Fruit fly (Drosophila melanogaster) whole organism, embryonic: ENCODE measurements around the gene Polr3G.
A peak's percentile ranks its signal among the peaks of the same experiment; 100 is the strongest.

Experiments used
- Bdp1 ChIP-seq: fragments of 200-800 bp; sonication (Bioruptor generic); optimal IDR thresholded peaks from 3 replicates; lab custom pipeline; 2016; ENCODE audit warnings: missing biosample characterization, missing genetic modification characterization
- CG10654 ChIP-seq: fragments of 200-800 bp; sonication (Bioruptor generic); optimal IDR thresholded peaks from 2 replicates; lab custom pipeline; 2016; ENCODE audit warnings: missing biosample characterization, missing genetic modification characterization
- CG10979 ChIP-seq: fragments of 200-800 bp; sonication (Bioruptor generic); optimal IDR thresholded peaks from 2 replicates; lab custom pipeline; 2018; ENCODE audit warnings: missing biosample characterization, mild to moderate bottlenecking, missing genetic modification characterization, moderate library complexity
- CG13123 ChIP-seq: fragments of 200-800 bp; sonication (Bioruptor generic); optimal IDR thresholded peaks from 2 replicates; lab custom pipeline; 2016; ENCODE audit warnings: missing biosample characterization, missing genetic modification characterization
- CG13624 ChIP-seq: fragments of 200-800 bp; sonication (Bioruptor generic); optimal IDR thresholded peaks from 2 replicates; lab custom pipeline; 2016; ENCODE audit warnings: missing biosample characterization, missing genetic modification characterization
- CG15696 ChIP-seq: fragments of 200-800 bp; sonication (Bioruptor generic); optimal IDR thresholded peaks from 2 replicates; lab custom pipeline; 2019; ENCODE audit warnings: missing biosample characterization, mild to moderate bottlenecking, missing genetic modification characterization, moderate library complexity
- CG17385 ChIP-seq: fragments of 200-800 bp; sonication (Bioruptor generic); optimal IDR thresholded peaks from 3 replicates; lab custom pipeline; 2018; ENCODE audit warnings: missing biosample characterization, mild to moderate bottlenecking, missing genetic modification characterization
- CG1832 ChIP-seq: fragments of 200-800 bp; sonication (Bioruptor generic); optimal IDR thresholded peaks from 2 replicates; lab custom pipeline; 2017; ENCODE audit warnings: missing biosample characterization, mild to moderate bottlenecking, missing genetic modification characterization, inconsistent platforms
- CG2678 ChIP-seq: fragments of 200-800 bp; sonication (Bioruptor generic); optimal IDR thresholded peaks from 3 replicates; lab custom pipeline; 2019; ENCODE audit warnings: missing biosample characterization, mild to moderate bottlenecking, missing genetic modification characterization, moderate library complexity
- CG32767 ChIP-seq: fragments of 200-800 bp; sonication (Bioruptor generic); IDR thresholded peaks from 2 replicates; pipeline ENCODE4 v1.3.6; 2022; ENCODE audit warnings: missing biosample characterization, missing genetic modification characterization
- CG33213 ChIP-seq: fragments of 200-800 bp; sonication (Bioruptor generic); optimal IDR thresholded peaks from 3 replicates; lab custom pipeline; 2016; ENCODE audit warnings: missing biosample characterization, missing genetic modification characterization
- CG34422 ChIP-seq: fragments of 200-800 bp; sonication (Bioruptor generic); IDR thresholded peaks from 3 replicates; pipeline ENCODE4 v1.3.6; 2022; ENCODE audit warnings: missing biosample characterization, missing genetic modification characterization
- CG4854 ChIP-seq: fragments of 200-800 bp; sonication (Bioruptor generic); optimal IDR thresholded peaks from 2 replicates; lab custom pipeline; 2016; ENCODE audit warnings: missing biosample characterization, missing genetic modification characterization, inconsistent platforms
- CG5180 ChIP-seq: fragments of 200-800 bp; sonication (Bioruptor generic); optimal IDR thresholded peaks from 3 replicates; lab custom pipeline; 2017; ENCODE audit warnings: missing biosample characterization, missing genetic modification characterization, mild to moderate bottlenecking, moderate library complexity, missing genetic modification reagents
- CG6175 ChIP-seq: fragments of 200-800 bp; sonication (Bioruptor generic); IDR thresholded peaks from 3 replicates; pipeline ENCODE4 v1.3.6; 2022; ENCODE audit warnings: missing biosample characterization, missing genetic modification characterization
- CG8765 ChIP-seq: fragments of 200-800 bp; sonication (Bioruptor generic); IDR thresholded peaks from 2 replicates; pipeline ENCODE4 v1.3.6; 2022; ENCODE audit warnings: missing biosample characterization, missing genetic modification characterization
- CG9727 ChIP-seq: fragments of 200-800 bp; sonication (Bioruptor generic); optimal IDR thresholded peaks from 3 replicates; lab custom pipeline; 2017; ENCODE audit warnings: missing biosample characterization, mild to moderate bottlenecking, missing genetic modification characterization
- CTCF ChIP-seq: fragments of 200-800 bp; sonication (Bioruptor generic); optimal IDR thresholded peaks from 2 replicates; lab custom pipeline; 2017; ENCODE audit warnings: missing biosample characterization, mild to moderate bottlenecking, missing genetic modification characterization, moderate library complexity
- Eip74EF ChIP-seq, 2 experiments: fragments of 200-800 bp in 1 of 2; fragments of >200 bp in 1 of 2; sonication (Bioruptor generic) in 1 of 2; optimal IDR thresholded peaks; 2 replicates each; lab custom pipeline; 2017 to 2019; ENCODE audit warnings: missing biosample characterization in 2 of 2, missing genetic modification characterization in 2 of 2, mild to moderate bottlenecking in 1 of 2, moderate library complexity in 1 of 2
- Fer1 ChIP-seq: fragments of 200-800 bp; sonication (Bioruptor generic); optimal IDR thresholded peaks from 2 replicates; lab custom pipeline; 2017; ENCODE audit warnings: missing biosample characterization, mild to moderate bottlenecking, missing genetic modification characterization
- H15 ChIP-seq: fragments of 200-800 bp; sonication (Bioruptor generic); IDR thresholded peaks from 3 replicates; pipeline ENCODE4 v1.3.6; 2022; ENCODE audit warnings: missing biosample characterization, missing genetic modification characterization
- Hmr ChIP-seq: fragments of 200-800 bp; sonication (Bioruptor generic); optimal IDR thresholded peaks from 3 replicates; lab custom pipeline; 2017; ENCODE audit warnings: mild to moderate bottlenecking, missing biosample characterization, missing genetic modification reagents, missing genetic modification characterization
- Hsf ChIP-seq: fragments of 200-800 bp; sonication (Bioruptor generic); optimal IDR thresholded peaks from 3 replicates; lab custom pipeline; 2016; ENCODE audit warnings: missing biosample characterization, missing genetic modification characterization
- Lim3 ChIP-seq: fragments of 200-800 bp; sonication (Bioruptor generic); IDR thresholded peaks from 2 replicates; pipeline ENCODE4 v1.3.6; 2022; ENCODE audit warnings: missing biosample characterization, missing genetic modification characterization
- MESR4 ChIP-seq: fragments of 200-800 bp; sonication (Bioruptor generic); optimal IDR thresholded peaks from 2 replicates; lab custom pipeline; 2018; ENCODE audit warnings: missing biosample characterization, mild to moderate bottlenecking, missing genetic modification characterization, moderate library complexity
- Mes4 ChIP-seq: fragments of 200-800 bp; sonication (Bioruptor generic); optimal IDR thresholded peaks from 2 replicates; lab custom pipeline; 2016; ENCODE audit warnings: missing biosample characterization, missing genetic modification characterization
- Myb ChIP-seq: fragments of 200-800 bp; sonication (Bioruptor generic); optimal IDR thresholded peaks from 2 replicates; lab custom pipeline; 2016; ENCODE audit warnings: missing biosample characterization, missing genetic modification characterization
- Pdp1 ChIP-seq, 2 experiments: fragments of 200-800 bp; sonication (Bioruptor generic); optimal IDR thresholded peaks; 3 replicates each; lab custom pipeline; 2016; ENCODE audit warnings: missing biosample characterization in 2 of 2, missing genetic modification characterization in 2 of 2, mild to moderate bottlenecking in 1 of 2, moderate library complexity in 1 of 2
- Ptx1 ChIP-seq: fragments of 200-800 bp; sonication (Bioruptor generic); IDR thresholded peaks from 2 replicates; pipeline ENCODE4 v1.3.6; 2022; ENCODE audit warnings: missing biosample characterization, missing genetic modification characterization
- Rx ChIP-seq: fragments of 200-800 bp; sonication (Bioruptor generic); IDR thresholded peaks from 2 replicates; pipeline ENCODE4 v1.3.6; 2022; ENCODE audit warnings: missing biosample characterization, missing genetic modification characterization
- Tbp ChIP-seq: fragments of >200 bp; optimal IDR thresholded peaks from 2 replicates; lab custom pipeline; 2018; ENCODE audit warnings: missing biosample characterization, missing genetic modification characterization
- bsh ChIP-seq, 2 experiments: fragments of 200-800 bp; sonication (Bioruptor generic); optimal IDR thresholded peaks; 2 replicates each; lab custom pipeline; 2017 to 2018; ENCODE audit warnings: mild to moderate bottlenecking in 2 of 2, missing biosample characterization in 2 of 2, missing genetic modification characterization in 2 of 2, moderate library complexity in 1 of 2
- cato ChIP-seq: fragments of 200-800 bp; sonication (Bioruptor generic); optimal IDR thresholded peaks from 2 replicates; lab custom pipeline; 2016; ENCODE audit warnings: missing biosample characterization, missing genetic modification characterization, borderline replicate concordance
- caup ChIP-seq: fragments of 200-800 bp; sonication (Bioruptor generic); optimal IDR thresholded peaks from 3 replicates; lab custom pipeline; 2017; ENCODE audit warnings: missing biosample characterization, mild to moderate bottlenecking, missing genetic modification characterization, moderate library complexity; ENCODE audit not compliant: severe bottlenecking
- crp ChIP-seq, 2 experiments: fragments of 200-800 bp; sonication (Bioruptor generic); optimal IDR thresholded peaks; 2 replicates in 1 of 2; 3 replicates in 1 of 2; lab custom pipeline; 2017; ENCODE audit warnings: missing biosample characterization in 2 of 2, missing genetic modification characterization in 2 of 2, mild to moderate bottlenecking in 1 of 2, moderate library complexity in 1 of 2
- dati ChIP-seq: fragments of 200-800 bp; sonication (Bioruptor generic); IDR thresholded peaks from 2 replicates; pipeline ENCODE4 v1.3.6; 2022; ENCODE audit warnings: missing biosample characterization, missing genetic modification characterization
- jigr1 ChIP-seq: fragments of 200-800 bp; sonication (Bioruptor generic); IDR thresholded peaks from 3 replicates; pipeline ENCODE4 v1.3.6; 2022; ENCODE audit warnings: missing biosample characterization, missing genetic modification characterization
- lilli ChIP-seq: fragments of 200-800 bp; sonication (Bioruptor generic); optimal IDR thresholded peaks from 3 replicates; lab custom pipeline; 2016; ENCODE audit warnings: missing biosample characterization, missing genetic modification characterization
- mam ChIP-seq: fragments of 200-800 bp; sonication (Bioruptor generic); optimal IDR thresholded peaks from 3 replicates; lab custom pipeline; 2016; ENCODE audit warnings: missing biosample characterization, missing genetic modification characterization
- nmo ChIP-seq: fragments of 200-800 bp; sonication (Bioruptor generic); optimal IDR thresholded peaks from 2 replicates; lab custom pipeline; 2018; ENCODE audit warnings: missing biosample characterization, mild to moderate bottlenecking, missing genetic modification characterization, moderate library complexity
- phol ChIP-seq: fragments of 200-800 bp; sonication (Bioruptor generic); optimal IDR thresholded peaks from 3 replicates; lab custom pipeline; 2018; ENCODE audit warnings: missing biosample characterization, mild to moderate bottlenecking, missing genetic modification characterization, moderate library complexity
- pnt ChIP-seq: fragments of 200-800 bp; sonication (Bioruptor generic); optimal IDR thresholded peaks from 3 replicates; lab custom pipeline; 2016; ENCODE audit warnings: missing biosample characterization, missing genetic modification characterization
- repo ChIP-seq: fragments of 200-800 bp; sonication (Bioruptor generic); optimal IDR thresholded peaks from 2 replicates; lab custom pipeline; 2016; ENCODE audit warnings: missing biosample characterization, missing genetic modification characterization
- sens ChIP-seq: fragments of 200-800 bp; sonication (Bioruptor generic); peaks from one replicate; lab custom pipeline; 2016; ENCODE audit warnings: missing biosample characterization, missing genetic modification characterization
- seq ChIP-seq: fragments of 200-800 bp; sonication (Bioruptor generic); IDR thresholded peaks from 2 replicates; pipeline ENCODE4 v1.3.6; 2022; ENCODE audit warnings: missing biosample characterization, missing genetic modification characterization
- sima ChIP-seq: fragments of 200-800 bp; sonication (Bioruptor generic); optimal IDR thresholded peaks from 2 replicates; lab custom pipeline; 2016; ENCODE audit warnings: missing biosample characterization, missing genetic modification characterization
- slou ChIP-seq: fragments of 200-800 bp; sonication (Bioruptor generic); optimal IDR thresholded peaks from 3 replicates; lab custom pipeline; 2016; ENCODE audit warnings: missing biosample characterization, missing genetic modification characterization
- ssp ChIP-seq: fragments of 200-800 bp; sonication (Bioruptor generic); IDR thresholded peaks from 2 replicates; pipeline ENCODE4 v1.3.6; 2022; ENCODE audit warnings: missing biosample characterization, missing genetic modification characterization
- sug ChIP-seq: fragments of 200-800 bp; optimal IDR thresholded peaks from 2 replicates; lab custom pipeline; 2019; ENCODE audit warnings: missing biosample characterization, mild to moderate bottlenecking, missing genetic modification characterization, moderate library complexity
- tgo ChIP-seq: fragments of 200-800 bp; sonication (Bioruptor generic); IDR thresholded peaks from 3 replicates; pipeline ENCODE4 v1.3.6; 2022; ENCODE audit warnings: missing biosample characterization, missing genetic modification characterization
- tup ChIP-seq: fragments of 200-800 bp; sonication (Bioruptor generic); optimal IDR thresholded peaks from 2 replicates; lab custom pipeline; 2016; ENCODE audit warnings: missing biosample characterization, mild to moderate bottlenecking, missing genetic modification characterization, moderate library complexity

Polr3G gene

dm6 chr3L:17430957-17431585 is 4.1 kb upstream of the Polr3G start (continued):
- TF ChIP-seq CG33213 (peak; percentile 8), Eip74EF (GFP tag; optimal IDR thresholded peaks at IDR 0.05; lab: Kevin White, UChicago) (no peak), crp (GFP tag; optimal IDR thresholded peaks at IDR 0.05; lab: Kevin White, UChicago) (no peak), CG4854 (GFP tag; lab: Kevin White, UChicago) (no peak), lilli (peak; percentile 14), cato (GFP tag; lab: Kevin White, UChicago) (no peak), bsh (GFP tag; optimal IDR thresholded peaks at IDR 0.05; lab: Kevin White, UChicago) (no peak), phol (tag; lab: Kevin White, UChicago) (peak; percentile 5), nmo (GFP tag; lab: Kevin White, UChicago) (no peak), Hsf (GFP tag; lab: Kevin White, UChicago) (no peak), CG17385 (GFP tag; lab: Kevin White, UChicago) (peak; percentile 1), CG34422 (no peak), CG5180 (GFP tag; lab: Kevin White, UChicago) (no peak), dati (GFP tag; lab: Robert Waterston, UW) (no peak), repo (GFP tag; lab: Kevin White, UChicago) (no peak), Lim3 (no peak), sima (GFP tag; lab: Kevin White, UChicago) (no peak), jigr1 (no peak), Pdp1 (GFP tag; optimal IDR thresholded peaks at IDR 0.05; lab: Kevin White, UChicago) (no peak), Tbp (GFP tag; lab: Kevin White, UChicago) (no peak), mam (GFP tag; lab: Kevin White, UChicago) (no peak), CG13624 (no peak), CG1832 (no peak), CG10979 (tag; lab: Kevin White, UChicago) (no peak), Hmr (GFP tag; lab: Kevin White, UChicago) (peak; percentile 49), Myb (GFP tag; lab: Kevin White, UChicago) (no peak), CG2678 (tag; lab: Kevin White, UChicago) (peak; percentile 15), sug (peak; percentile 60), CG6175 (GFP tag; lab: Robert Waterston, UW) (no peak), sens (GFP tag; lab: Kevin White, UChicago) (peak; percentile 79), ssp (no peak), tgo (no peak; the same call in 2 of the 3 replicates), pnt (no peak), seq (GFP tag; lab: Robert Waterston, UW) (peak; percentile 24; the same call in 1 of the 2 replicates), CTCF (GFP tag; lab: Kevin White, UChicago) (no peak), Ptx1 (GFP tag; lab: Robert Waterston, UW) (no peak), Bdp1 (GFP tag; lab: Kevin White, UChicago) (no peak), caup (GFP tag; lab: Kevin White, UChicago) (peak; percentile 5), Mes4 (GFP tag; lab: Kevin White, UChicago) (no peak), slou (no peak), tup (no peak), MESR4 (GFP tag; lab: Kevin White, UChicago) (no peak), Rx (GFP tag; lab: Robert Waterston, UW) (no peak), Fer1 (no peak), CG9727 (GFP tag; lab: Kevin White, UChicago) (no peak), H15 (no peak), CG15696 (tag; lab: Kevin White, UChicago) (no peak), CG13123 (no peak), CG32767 (no peak), CG8765 (GFP tag; lab: Robert Waterston, UW) (no peak), CG10654 (GFP tag; lab: Kevin White, UChicago) (no peak)
